Fruit fly (Drosophila melanogaster) S2 (cell line): ENCODE results near the gene daed.

Experiments
- CG8478 ChIP-seq: fragments of >200 bp; optimal IDR thresholded peaks from 2 replicates; lab custom pipeline; 2018
- CTCF ChIP-seq, 2 experiments: fragments of >200 bp; optimal IDR thresholded peaks; 2 replicates each; lab custom pipeline; 2018

DNA sequence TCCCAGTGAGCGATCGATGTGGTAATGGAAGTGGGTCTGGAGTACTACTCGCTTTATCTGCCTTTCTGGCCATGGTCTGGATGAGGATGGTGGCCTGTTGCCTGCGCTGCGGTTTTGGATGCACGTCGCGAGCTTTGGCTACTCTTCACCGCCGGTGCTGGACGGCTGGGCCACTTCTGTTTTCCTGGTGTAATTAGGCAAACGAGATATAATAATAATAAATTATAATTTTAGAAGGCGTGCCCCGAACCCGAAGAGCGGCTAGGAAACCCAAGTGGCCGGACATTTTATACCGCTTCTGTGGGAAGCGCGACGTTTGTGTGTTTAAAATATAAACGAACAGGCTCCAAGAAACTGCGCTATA, 16.7 kb downstream of the daed start:
- TF ChIP-seq CTCF (optimal IDR thresholded peaks at IDR 0.05; lab: Kevin White, UChicago) = no peak
- TF ChIP-seq CG8478 (lab: Kevin White, UChicago) = no peak
